Worm (Caenorhabditis elegans) whole organism, early embryonic: ENCODE measurements around the gene F49C12.12.

Experiments used
- ama-1 ChIP-seq: fragments of 150-350 bp; optimal IDR thresholded peaks from 2 replicates; lab custom pipeline; 2014
- hmbx-1 ChIP-seq: sonication (generic microtip); optimal IDR thresholded peaks from 2 replicates; lab custom pipeline; 2016; ENCODE audit warnings: mild to moderate bottlenecking, missing genetic modification characterization, missing compliant biosample characterization
- hnd-1 ChIP-seq: sonication (generic microtip); optimal IDR thresholded peaks from 2 replicates; lab custom pipeline; 2016; ENCODE audit warnings: missing genetic modification characterization, missing compliant biosample characterization
- pes-1 ChIP-seq: fragments of 200-800 bp; sonication (Bioruptor generic); IDR thresholded peaks from 2 replicates; pipeline ENCODE4 v1.3.6; 2022; ENCODE audit warnings: missing genetic modification reagents, missing genetic modification characterization, missing compliant biosample characterization

DNA sequence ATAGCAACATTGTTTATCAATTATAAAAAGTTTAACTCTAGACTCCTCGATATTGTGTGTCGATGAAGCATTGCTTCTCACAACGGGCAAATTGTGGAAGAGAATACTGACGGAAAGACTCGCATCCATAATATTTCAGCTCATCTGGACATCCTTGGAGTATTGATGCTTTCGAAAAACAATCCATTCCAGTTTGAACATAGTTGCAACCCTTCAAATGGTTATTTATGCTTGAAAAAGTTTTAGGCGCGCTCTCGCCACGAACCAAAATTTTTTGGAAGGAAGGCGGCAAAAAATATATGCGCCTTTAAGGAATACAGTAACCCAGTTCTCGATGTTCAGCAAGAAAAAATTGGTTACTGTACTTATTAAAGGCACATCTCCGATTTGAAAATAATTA lies 1.6 kb upstream of the F49C12.12 start:
- TF ChIP-seq ama-1 (lab: Kevin White, UChicago) (no peak), pes-1 (GFP tag; lab: Robert Waterston, UW) (no peak), hmbx-1 (tag; lab: Kevin White, UChicago) (no peak), hnd-1 (tag; lab: Kevin White, UChicago) (no peak)
